Worm (Caenorhabditis elegans) whole organism, L4/young adult: ENCODE results near the gene srxa-1.

Experiments
- W03F9.2 ChIP-seq: fragments of 150-350 bp; optimal IDR thresholded peaks from 2 replicates; lab custom pipeline; 2014; ENCODE audit warnings: missing biosample characterization, missing genetic modification characterization
- dao-5 ChIP-seq: sonication (generic microtip); optimal IDR thresholded peaks from 2 replicates; lab custom pipeline; 2016; ENCODE audit warnings: missing genotype, missing genetic modification characterization, moderate library complexity, missing compliant biosample characterization

- TF ChIP-seq W03F9.2 (tag; lab: Kevin White, UChicago) = peak; percentile 82
- TF ChIP-seq dao-5 (tag; lab: Kevin White, UChicago) = no peak
Measured at ce11 chrV:20778257-20778697, 46.4 kb downstream of the srxa-1 start.
